Worm (Caenorhabditis elegans): ENCODE data around the gene let-653.
A peak's percentile ranks its signal among the peaks of the same experiment; 100 is the strongest.

let-653 gene

DNA sequence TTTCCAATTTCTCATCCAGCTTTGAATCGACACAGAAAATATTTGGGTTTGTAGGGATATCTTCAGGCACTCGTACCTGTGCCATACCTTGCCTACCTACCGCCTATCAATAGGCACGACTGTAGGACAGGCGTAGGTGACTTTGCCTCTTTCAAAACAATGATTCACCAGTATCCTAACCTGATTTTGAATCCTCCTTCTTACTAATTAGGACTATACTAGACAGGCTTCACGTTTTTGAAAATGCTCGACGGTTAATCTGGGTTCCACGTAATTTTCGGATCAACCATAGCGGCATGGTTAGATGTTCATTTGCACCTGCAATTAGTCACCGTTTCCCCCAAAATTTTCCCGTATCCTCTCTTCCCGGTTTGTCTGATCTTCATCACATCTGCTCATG is 17.0 kb upstream of the let-653 start:
- TF ChIP-seq ztf-1 (GFP tag; conservative IDR thresholded peaks at IDR 0.05) = no peak
- TF ChIP-seq mdl-1 (tag; optimal IDR thresholded peaks at IDR 0.05) = no peak
- TF ChIP-seq unc-55 (GFP tag; optimal IDR thresholded peaks at IDR 0.05) = no peak
- no peak for TF ChIP-seq R02D3.7 (tag; optimal IDR thresholded peaks at IDR 0.05)
- no peak for TF ChIP-seq dmd-4 (tag; optimal IDR thresholded peaks at IDR 0.05)
- TF ChIP-seq ZK546.5 (tag; optimal IDR thresholded peaks at IDR 0.05) = no peak
- no peak for TF ChIP-seq C34F6.9 (tag; optimal IDR thresholded peaks at IDR 0.05)
- TF ChIP-seq snpc-4 (tag; optimal IDR thresholded peaks at IDR 0.05) = no peak
- no peak for TF ChIP-seq lin-11 (tag; optimal IDR thresholded peaks at IDR 0.05)
- TF ChIP-seq nhr-129 (tag; optimal IDR thresholded peaks at IDR 0.05) = no peak
- no peak for TF ChIP-seq ztf-4 (tag; optimal IDR thresholded peaks at IDR 0.05)
- no peak for TF ChIP-seq skn-1 (tag; optimal IDR thresholded peaks at IDR 0.05)
- TF ChIP-seq nhr-12 (tag; optimal IDR thresholded peaks at IDR 0.05) = no peak
- no peak for TF ChIP-seq nhr-237 (tag; optimal IDR thresholded peaks at IDR 0.05)
- TF ChIP-seq ztf-11 (tag; optimal IDR thresholded peaks at IDR 0.05) = no peak
- no peak for TF ChIP-seq crh-2 (tag; optimal IDR thresholded peaks at IDR 0.05)
- no peak for TF ChIP-seq nhr-6 (tag; optimal IDR thresholded peaks at IDR 0.05)
- no peak for TF ChIP-seq Y55F3AM.14 (GFP tag; optimal IDR thresholded peaks at IDR 0.05)
- no peak for TF ChIP-seq lin-39 (tag; optimal IDR thresholded peaks at IDR 0.05)

DNA sequence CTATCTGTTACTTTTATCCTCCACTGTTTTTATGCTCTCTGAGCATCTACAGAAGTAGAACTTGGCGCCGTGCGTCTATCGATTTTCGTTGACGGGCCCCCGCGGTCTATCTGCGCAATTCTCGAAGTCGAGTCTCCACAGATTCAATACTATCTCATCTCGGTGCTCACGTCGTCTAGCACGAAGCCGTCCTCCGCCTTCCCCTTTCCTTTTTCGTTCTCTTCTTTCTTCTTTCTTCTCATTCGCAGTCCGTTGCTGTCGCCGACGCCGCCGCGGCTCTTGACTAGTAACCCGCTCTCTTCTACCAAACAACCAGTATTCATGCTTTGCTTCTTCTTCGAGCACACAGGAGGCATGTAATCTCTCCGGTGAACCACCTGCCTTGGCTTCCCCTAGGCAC is 14.3 kb upstream of the let-653 start:
- TF ChIP-seq aly-2 (tag; optimal IDR thresholded peaks at IDR 0.05) (no peak), sem-4 (tag; optimal IDR thresholded peaks at IDR 0.05) (no peak), nhr-10 (tag; optimal IDR thresholded peaks at IDR 0.05) (no peak), ztf-4 (tag; optimal IDR thresholded peaks at IDR 0.05) (no peak), ZK546.5 (tag; optimal IDR thresholded peaks at IDR 0.05) (no peak), elt-1 (tag; optimal IDR thresholded peaks at IDR 0.05) (no peak), nhr-237 (tag; optimal IDR thresholded peaks at IDR 0.05) (no peak), nhr-21 (tag; optimal IDR thresholded peaks at IDR 0.05) (no peak), unc-39 (tag; optimal IDR thresholded peaks at IDR 0.05) (no peak), lin-39 (tag; optimal IDR thresholded peaks at IDR 0.05) (no peak), lin-13 (GFP tag; optimal IDR thresholded peaks at IDR 0.05) (peak; percentile 11), nhr-25 (tag; optimal IDR thresholded peaks at IDR 0.05) (no peak), R02D3.7 (tag; optimal IDR thresholded peaks at IDR 0.05) (no peak), Y55F3AM.14 (GFP tag; optimal IDR thresholded peaks at IDR 0.05) (no peak), lsy-2 (tag; optimal IDR thresholded peaks at IDR 0.05) (peak in 1 of 2 experiments; percentile 61), ceh-16 (tag; optimal IDR thresholded peaks at IDR 0.05) (no peak), sma-3 (GFP tag; optimal IDR thresholded peaks at IDR 0.05) (no peak), mab-5 (tag; optimal IDR thresholded peaks at IDR 0.05) (no peak), C34F6.9 (tag; optimal IDR thresholded peaks at IDR 0.05) (peak; percentile 65), unc-55 (GFP tag; optimal IDR thresholded peaks at IDR 0.05) (peak; percentile 50), elt-3 (tag; optimal IDR thresholded peaks at IDR 0.05) (no peak), unc-62 (GFP tag; optimal IDR thresholded peaks at IDR 0.05) (no peak), F13H6.1 (tag; optimal IDR thresholded peaks at IDR 0.05) (peak; percentile 8), mbf-1 (tag; optimal IDR thresholded peaks at IDR 0.05) (no peak), peb-1 (tag; optimal IDR thresholded peaks at IDR 0.05) (no peak), snpc-4 (tag; optimal IDR thresholded peaks at IDR 0.05) (peak; percentile 4), crh-2 (tag; optimal IDR thresholded peaks at IDR 0.05) (no peak), alr-1 (tag; optimal IDR thresholded peaks at IDR 0.05) (no peak), ztf-11 (tag; optimal IDR thresholded peaks at IDR 0.05) (no peak), ama-1 (optimal IDR thresholded peaks at IDR 0.05) (no peak), fos-1 (tag; optimal IDR thresholded peaks at IDR 0.05) (peak; percentile 19), nhr-6 (tag; optimal IDR thresholded peaks at IDR 0.05) (no peak), nhr-12 (tag; optimal IDR thresholded peaks at IDR 0.05) (no peak), nhr-129 (tag; optimal IDR thresholded peaks at IDR 0.05) (peak; percentile 16), gmeb-1 (tag; optimal IDR thresholded peaks at IDR 0.05) (no peak), mdl-1 (tag; optimal IDR thresholded peaks at IDR 0.05) (no peak), blmp-1 (tag; optimal IDR thresholded peaks at IDR 0.05; ENCODE audit: insufficient read depth) (no peak), ztf-1 (GFP tag; conservative IDR thresholded peaks at IDR 0.05) (no peak), nhr-77 (tag; optimal IDR thresholded peaks at IDR 0.05) (no peak), dmd-4 (tag; optimal IDR thresholded peaks at IDR 0.05) (no peak), nhr-23 (tag; optimal IDR thresholded peaks at IDR 0.05) (no peak), nhr-11 (tag; optimal IDR thresholded peaks at IDR 0.05) (no peak), skn-1 (tag; optimal IDR thresholded peaks at IDR 0.05) (no peak), sma-9 (GFP tag; optimal IDR thresholded peaks at IDR 0.05) (no peak), sma-9 (tag; optimal IDR thresholded peaks at IDR 0.05) (no peak), lin-11 (tag; optimal IDR thresholded peaks at IDR 0.05) (peak; percentile 37), zag-1 (tag; optimal IDR thresholded peaks at IDR 0.05) (peak; percentile 5), egl-27 (tag; optimal IDR thresholded peaks at IDR 0.05) (no peak), ceh-82 (tag; optimal IDR thresholded peaks at IDR 0.05) (no peak)

Measured in whole organism, L2 larva.